Worm (Caenorhabditis elegans) whole organism, L2 larva: ENCODE results near the gene F10A3.12.

Experiments
- R02D3.7 ChIP-seq: fragments of 150-350 bp; optimal IDR thresholded peaks from 2 replicates; lab custom pipeline; 2014; ENCODE audit warnings: missing biosample characterization, missing genetic modification characterization
- lin-13 ChIP-seq: fragments of 150-350 bp; optimal IDR thresholded peaks from 2 replicates; lab custom pipeline; 2014; ENCODE audit warnings: missing biosample characterization, missing genetic modification reagents, missing genetic modification characterization
- lsy-2 ChIP-seq, 2 experiments: fragments of 150-350 bp in 1 of 2; sonication (generic microtip) in 1 of 2; optimal IDR thresholded peaks; 2 replicates each; lab custom pipeline; 2014 to 2017; ENCODE audit warnings: missing biosample characterization in 2 of 2, missing genetic modification characterization in 2 of 2
- nhr-237 ChIP-seq: fragments of 150-350 bp; optimal IDR thresholded peaks from 2 replicates; lab custom pipeline; 2014; ENCODE audit warnings: missing biosample characterization, missing genetic modification characterization
- unc-62 ChIP-seq: fragments of 150-350 bp; optimal IDR thresholded peaks from 2 replicates; lab custom pipeline; 2014; ENCODE audit warnings: missing biosample characterization, missing genetic modification reagents, missing genetic modification characterization

- TF ChIP-seq R02D3.7 (no peak), nhr-237 (tag; lab: Kevin White, UChicago) (no peak), lsy-2 (tag; optimal IDR thresholded peaks at IDR 0.05; lab: Kevin White, UChicago) (no peak), lin-13 (GFP tag; lab: Kevin White, UChicago) (no peak), unc-62 (GFP tag; lab: Kevin White, UChicago) (no peak)
These were observed 4.2 kb upstream of the F10A3.12 start, which contains the start of gene F10A3.17 for ce11 chrV:16159594-16159993.
